Worm (Caenorhabditis elegans): Measurements from ENCODE around the gene F16G10.8.

DNA sequence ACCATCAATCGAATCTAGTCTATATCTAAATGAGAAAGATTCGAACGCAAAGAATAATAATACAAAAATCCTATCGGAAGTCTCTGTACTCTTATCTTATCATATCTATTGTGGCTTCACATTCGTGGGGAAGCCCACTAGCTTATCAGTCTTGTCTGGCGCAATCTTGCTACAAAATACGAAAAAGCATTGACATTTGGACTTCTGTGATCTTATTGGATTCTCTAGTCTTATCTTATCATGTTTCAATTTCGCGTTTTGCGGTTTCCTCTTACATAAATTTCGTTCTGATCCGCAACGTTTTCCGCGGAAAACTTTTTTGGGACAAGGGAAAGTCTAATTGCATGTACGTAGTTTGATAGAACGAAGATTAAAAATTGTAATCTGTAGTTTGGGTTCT lies 16.6 kb upstream of the F16G10.8 start:
- TF ChIP-seq ztf-11 (tag; optimal IDR thresholded peaks at IDR 0.05) (no peak), lin-13 (GFP tag; optimal IDR thresholded peaks at IDR 0.05) (no peak), ama-1 (optimal IDR thresholded peaks at IDR 0.05) (no peak), nhr-23 (tag; optimal IDR thresholded peaks at IDR 0.05) (no peak), ceh-82 (tag; optimal IDR thresholded peaks at IDR 0.05) (no peak)
